Comparison of ENCODE assay signal across 4 fruit fly cellular contexts in genomic region chr2L:16406523-16406922, dm6.
TF ChIP-seq lines count a peak whose summit lies in the region.

No protein-coding gene starts in this region.

- TF ChIP-seq CTCF in whole organism, embryonic (GFP tag; optimal IDR thresholded peaks at IDR 0.05; lab: Kevin White, UChicago): no peak

TF ChIP-seq in whole organism, embryonic, 481 proteins besides CTCF, POLR2A, EP300 and RAD21:
- TF ChIP-seq prd (optimal IDR thresholded peaks at IDR 0.05; lab: Kevin White, UChicago): no peak
- peak; percentile 44; the same call in 2 of the 3 replicates for TF ChIP-seq prd (GFP tag; IDR thresholded peaks at IDR 0.05; lab: Robert Waterston, UW)
- peak; percentile 19 for TF ChIP-seq nom (GFP tag; optimal IDR thresholded peaks at IDR 0.05; lab: Kevin White, UChicago)
- peak; percentile 7; the same call in 1 of the 2 replicates for TF ChIP-seq Xrp1 (GFP tag; IDR thresholded peaks at IDR 0.05; lab: Robert Waterston, UW)
- no peak for TF ChIP-seq CG14710 (tag; optimal IDR thresholded peaks at IDR 0.05; lab: Kevin White, UChicago)
- TF ChIP-seq CG10979 (tag; optimal IDR thresholded peaks at IDR 0.05; lab: Kevin White, UChicago): no peak
- peak; percentile 5 for TF ChIP-seq lbe (GFP tag; optimal IDR thresholded peaks at IDR 0.05; lab: Kevin White, UChicago)
- no peak for TF ChIP-seq sna (GFP tag; IDR thresholded peaks at IDR 0.05; lab: Robert Waterston, UW; ENCODE audit: partially characterized antibody)
- TF ChIP-seq CG18262 (tag; optimal IDR thresholded peaks at IDR 0.05; lab: Kevin White, UChicago): peak; percentile 8
- TF ChIP-seq sens (GFP tag; lab: Kevin White, UChicago): peak; percentile 61
- peak; percentile 30 for TF ChIP-seq CG7271 (tag; optimal IDR thresholded peaks at IDR 0.05; lab: Kevin White, UChicago)
TF ChIP-seq in whole organism, embryonic: peak in this region for 7.

TF ChIP-seq in whole organism, prepupa, 60 proteins besides CTCF, POLR2A, EP300 and RAD21 (continues in another document):
- TF ChIP-seq Lpt (GFP tag; optimal IDR thresholded peaks at IDR 0.05; lab: Kevin White, UChicago) (no peak), Hr4 (GFP tag; optimal IDR thresholded peaks at IDR 0.05; lab: Kevin White, UChicago) (no peak), Sox14 (GFP tag; optimal IDR thresholded peaks at IDR 0.05; lab: Kevin White, UChicago) (peak; percentile 27), svp (GFP tag; lab: Kevin White, UChicago) (peak; percentile 84), CG9139 (GFP tag; optimal IDR thresholded peaks at IDR 0.05; lab: Kevin White, UChicago) (peak; percentile 50), Sox15 (GFP tag; optimal IDR thresholded peaks at IDR 0.05; lab: Kevin White, UChicago) (peak; percentile 42), spab (GFP tag; optimal IDR thresholded peaks at IDR 0.05; lab: Kevin White, UChicago) (peak; percentile 58), net (GFP tag; optimal IDR thresholded peaks at IDR 0.05; lab: Kevin White, UChicago) (peak; percentile 33), CG34406 (GFP tag; optimal IDR thresholded peaks at IDR 0.05; lab: Kevin White, UChicago) (peak; percentile 61), cyc (GFP tag; optimal IDR thresholded peaks at IDR 0.05; lab: Kevin White, UChicago) (peak; percentile 44), acj6 (GFP tag; optimal IDR thresholded peaks at IDR 0.05; lab: Kevin White, UChicago) (peak; percentile 66), pdm3 (GFP tag; optimal IDR thresholded peaks at IDR 0.05; lab: Kevin White, UChicago) (peak; percentile 51), dsx (GFP tag; optimal IDR thresholded peaks at IDR 0.05; lab: Kevin White, UChicago; ENCODE audit: poor library complexity, severe bottlenecking) (peak; percentile 61), CG7368 (GFP tag; optimal IDR thresholded peaks at IDR 0.05; lab: Kevin White, UChicago) (no peak), CG10631 (GFP tag; optimal IDR thresholded peaks at IDR 0.05; lab: Kevin White, UChicago) (peak; percentile 53), eg (GFP tag; IDR thresholded peaks at IDR 0.05; lab: Robert Waterston, UW) (no peak), CG6792 (GFP tag; optimal IDR thresholded peaks at IDR 0.05; lab: Kevin White, UChicago) (peak; percentile 63), Met (GFP tag; optimal IDR thresholded peaks at IDR 0.05; lab: Kevin White, UChicago) (peak; percentile 64), CG3919 (GFP tag; optimal IDR thresholded peaks at IDR 0.05; lab: Kevin White, UChicago) (peak; percentile 62), CG32006 (GFP tag; optimal IDR thresholded peaks at IDR 0.05; lab: Kevin White, UChicago) (peak; percentile 42), Eip93F (GFP tag; optimal IDR thresholded peaks at IDR 0.05; lab: Kevin White, UChicago) (no peak), dac (GFP tag; optimal IDR thresholded peaks at IDR 0.05; lab: Kevin White, UChicago) (peak; percentile 6), fd59A (GFP tag; optimal IDR thresholded peaks at IDR 0.05; lab: Kevin White, UChicago) (peak; percentile 49), CG11294 (GFP tag; IDR thresholded peaks at IDR 0.05; lab: Robert Waterston, UW) (no peak), topi (GFP tag; optimal IDR thresholded peaks at IDR 0.05; lab: Kevin White, UChicago) (peak; percentile 61), fd85E (GFP tag; optimal IDR thresholded peaks at IDR 0.05; lab: Kevin White, UChicago) (peak; percentile 7), CG6163 (GFP tag; IDR thresholded peaks at IDR 0.05; lab: Robert Waterston, UW) (0 out of 3 replicates have a peak, but pooled peaks have one; percentile 28)

TF ChIP-seq in whole organism, pupa, 21 proteins besides CTCF, POLR2A, EP300 and RAD21:
- TF ChIP-seq CG12605 (GFP tag; IDR thresholded peaks at IDR 0.05; lab: Robert Waterston, UW) (no peak), rn (GFP tag; IDR thresholded peaks at IDR 0.05; lab: Robert Waterston, UW) (no peak), Pif1A (GFP tag; optimal IDR thresholded peaks at IDR 0.05; lab: Kevin White, UChicago) (peak; percentile 51), CG17806 (tag; optimal IDR thresholded peaks at IDR 0.05; lab: Kevin White, UChicago) (peak; percentile 55), CG13204 (GFP tag; optimal IDR thresholded peaks at IDR 0.05; lab: Kevin White, UChicago) (no peak), D1 (tag; optimal IDR thresholded peaks at IDR 0.05; lab: Kevin White, UChicago) (no peak), CG14655 (GFP tag; optimal IDR thresholded peaks at IDR 0.05; lab: Kevin White, UChicago) (peak; percentile 47), CG9948 (tag; optimal IDR thresholded peaks at IDR 0.05; lab: Kevin White, UChicago) (peak; percentile 61), Snoo (tag; optimal IDR thresholded peaks at IDR 0.05; lab: Kevin White, UChicago) (peak; percentile 37), CG34367 (tag; optimal IDR thresholded peaks at IDR 0.05; lab: Kevin White, UChicago) (peak; percentile 50), Pif1B (GFP tag; optimal IDR thresholded peaks at IDR 0.05; lab: Kevin White, UChicago) (peak; percentile 60), gl (tag; optimal IDR thresholded peaks at IDR 0.05; lab: Kevin White, UChicago) (peak; percentile 30), Ets98B (GFP tag; IDR thresholded peaks at IDR 0.05; lab: Robert Waterston, UW) (no peak), CG8301 (tag; optimal IDR thresholded peaks at IDR 0.05; lab: Kevin White, UChicago) (peak; percentile 27), CG10348 (GFP tag; IDR thresholded peaks at IDR 0.05; lab: Robert Waterston, UW) (no peak), EcR (GFP tag; optimal IDR thresholded peaks at IDR 0.05; lab: Kevin White, UChicago) (no peak), CG15710 (tag; optimal IDR thresholded peaks at IDR 0.05; lab: Kevin White, UChicago) (peak; percentile 64), CG4496 (GFP tag; IDR thresholded peaks at IDR 0.05; lab: Robert Waterston, UW) (no peak), fd96Ca (GFP tag; IDR thresholded peaks at IDR 0.05; lab: Robert Waterston, UW) (no peak), CG32121 (GFP tag; IDR thresholded peaks at IDR 0.05; lab: Robert Waterston, UW) (no peak), CG8159 (tag; optimal IDR thresholded peaks at IDR 0.05; lab: Kevin White, UChicago) (peak; percentile 77)
TF ChIP-seq in whole organism, pupa: peak in this region for 11.

TF ChIP-seq in whole organism, wandering third instar larva, 38 proteins besides CTCF, POLR2A, EP300 and RAD21:
- TF ChIP-seq pan (optimal IDR thresholded peaks at IDR 0.05; lab: Kevin White, UChicago) (no peak), psq (GFP tag; optimal IDR thresholded peaks at IDR 0.05; lab: Kevin White, UChicago) (peak; percentile 54), HLH106 (tag; optimal IDR thresholded peaks at IDR 0.05; lab: Kevin White, UChicago) (peak; percentile 64), Hnf4 (GFP tag; optimal IDR thresholded peaks at IDR 0.05; lab: Kevin White, UChicago) (peak; percentile 32), OdsH (GFP tag; optimal IDR thresholded peaks at IDR 0.05; lab: Kevin White, UChicago) (peak; percentile 62), Hr83 (GFP tag; optimal IDR thresholded peaks at IDR 0.05; lab: Kevin White, UChicago; ENCODE audit: poor library complexity, severe bottlenecking) (no peak), CG32264 (GFP tag; optimal IDR thresholded peaks at IDR 0.05; lab: Kevin White, UChicago) (no peak), Dif (GFP tag; optimal IDR thresholded peaks at IDR 0.05; lab: Kevin White, UChicago; ENCODE audit: partially characterized antibody) (no peak), usp (GFP tag; optimal IDR thresholded peaks at IDR 0.05; lab: Kevin White, UChicago) (no peak), fru (GFP tag; optimal IDR thresholded peaks at IDR 0.05; lab: Kevin White, UChicago) (peak; percentile 74), sage (GFP tag; optimal IDR thresholded peaks at IDR 0.05; lab: Kevin White, UChicago) (no peak), dmrt93B (GFP tag; optimal IDR thresholded peaks at IDR 0.05; lab: Kevin White, UChicago) (peak; percentile 27), sv (GFP tag; optimal IDR thresholded peaks at IDR 0.05; lab: Kevin White, UChicago) (no peak), ey (GFP tag; optimal IDR thresholded peaks at IDR 0.05; lab: Kevin White, UChicago) (peak; percentile 52), Sp1 (GFP tag; optimal IDR thresholded peaks at IDR 0.05; lab: Kevin White, UChicago) (peak; percentile 49), Rel (GFP tag; optimal IDR thresholded peaks at IDR 0.05; lab: Kevin White, UChicago) (no peak), Rel (tag; optimal IDR thresholded peaks at IDR 0.05; lab: Kevin White, UChicago) (no peak), woc (GFP tag; optimal IDR thresholded peaks at IDR 0.05; lab: Kevin White, UChicago) (peak; percentile 59), br (GFP tag; optimal IDR thresholded peaks at IDR 0.05; lab: Kevin White, UChicago) (peak; percentile 28), dsf (GFP tag; optimal IDR thresholded peaks at IDR 0.05; lab: Kevin White, UChicago; ENCODE audit: borderline replicate concordance) (no peak), foxo (GFP tag; optimal IDR thresholded peaks at IDR 0.05; lab: Kevin White, UChicago) (peak in 1 of 2 experiments; percentile 66), Vsx2 (GFP tag; optimal IDR thresholded peaks at IDR 0.05; lab: Kevin White, UChicago; ENCODE audit: partially characterized antibody) (no peak), CG9705 (GFP tag; optimal IDR thresholded peaks at IDR 0.05; lab: Kevin White, UChicago) (no peak), dl (GFP tag; optimal IDR thresholded peaks at IDR 0.05; lab: Kevin White, UChicago; ENCODE audit: insufficient read depth in 1 of 2, partially characterized antibody in 2 of 2) (no peak), h (GFP tag; optimal IDR thresholded peaks at IDR 0.05; lab: Kevin White, UChicago) (peak; percentile 67), Jra (GFP tag; optimal IDR thresholded peaks at IDR 0.05; lab: Kevin White, UChicago) (no peak), rgr (GFP tag; optimal IDR thresholded peaks at IDR 0.05; lab: Kevin White, UChicago) (peak; percentile 63), Abd-B (GFP tag; optimal IDR thresholded peaks at IDR 0.05; lab: Kevin White, UChicago) (no peak), brk (GFP tag; optimal IDR thresholded peaks at IDR 0.05; lab: Kevin White, UChicago) (no peak), Dfd (GFP tag; optimal IDR thresholded peaks at IDR 0.05; lab: Kevin White, UChicago) (no peak)

Comparison
In these comparisons a context has a peak if more than half of its experiments do, and no peak if none do; other contexts are left out.
1. Of the 7 proteins assayed by ChIP-seq in both whole organism, embryonic and whole organism, prepupa: peak only in whole organism, embryonic: none; only in whole organism, prepupa: Hr39 and Sox102F; in both: none; in neither: 5.